ENCODE assay signal across 2 fruit fly cellular contexts in the genomic region with DNA sequence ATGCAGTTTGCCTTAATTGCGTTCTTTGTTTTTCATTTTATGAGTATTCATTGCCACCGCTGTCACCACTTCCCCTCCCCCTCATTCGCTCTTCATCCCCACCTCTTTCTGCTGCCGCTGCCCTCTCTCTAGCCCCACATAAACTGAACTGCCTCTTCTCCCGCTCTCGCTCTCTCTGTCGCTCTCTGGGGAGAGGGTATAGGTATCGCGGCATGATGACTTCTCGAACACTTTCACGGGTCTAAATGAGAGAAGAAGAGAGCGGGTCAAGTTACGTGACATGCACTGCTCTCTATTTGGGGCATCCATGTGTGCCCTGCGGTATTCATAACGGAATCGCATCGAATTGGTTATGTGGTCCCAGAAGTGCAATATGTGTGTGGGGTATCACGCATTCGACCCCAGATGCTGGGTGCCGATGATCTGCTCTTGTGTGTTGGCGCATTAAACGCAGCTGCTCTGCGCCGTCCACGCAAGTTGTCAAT.
TF ChIP-seq lines count a peak whose summit lies in the region.

No protein-coding gene starts in this region.

TF ChIP-seq in whole organism, embryonic, 481 proteins besides CTCF, POLR2A, EP300 and RAD21 (continued from another document and continues in another):
- TF ChIP-seq Xbp1 (GFP tag; optimal IDR thresholded peaks at IDR 0.05; lab: Kevin White, UChicago) (peak; percentile 87), H2.0 (GFP tag; IDR thresholded peaks at IDR 0.05; lab: Robert Waterston, UW) (peak; percentile 82), vfl (GFP tag; optimal IDR thresholded peaks at IDR 0.05; lab: Kevin White, UChicago) (peak; percentile 17), ac (GFP tag; optimal IDR thresholded peaks at IDR 0.05; lab: Kevin White, UChicago) (peak; percentile 70), kah (GFP tag; optimal IDR thresholded peaks at IDR 0.05; lab: Kevin White, UChicago) (peak; percentile 61), HLH3B (GFP tag; IDR thresholded peaks at IDR 0.05; lab: Robert Waterston, UW) (peak; percentile 85), org-1 (GFP tag; optimal IDR thresholded peaks at IDR 0.05; lab: Kevin White, UChicago) (peak; percentile 85), CG3995 (GFP tag; optimal IDR thresholded peaks at IDR 0.05; lab: Kevin White, UChicago) (no peak), hkb (optimal IDR thresholded peaks at IDR 0.05; lab: Kevin White, UChicago) (no peak), hkb (GFP tag; IDR thresholded peaks at IDR 0.05; lab: Robert Waterston, UW) (peak; percentile 91), hth (optimal IDR thresholded peaks at IDR 0.05; lab: Kevin White, UChicago) (no peak), al (GFP tag; IDR thresholded peaks at IDR 0.05; lab: Robert Waterston, UW) (peak; percentile 64), zfh2 (GFP tag; optimal IDR thresholded peaks at IDR 0.05; lab: Kevin White, UChicago) (peak; percentile 44), Hr39 (optimal IDR thresholded peaks at IDR 0.05; lab: Kevin White, UChicago) (no peak), CG3847 (GFP tag; IDR thresholded peaks at IDR 0.05; lab: Robert Waterston, UW) (peak; percentile 74), CG1832 (GFP tag; optimal IDR thresholded peaks at IDR 0.05; lab: Kevin White, UChicago) (peak; percentile 7), CG13624 (GFP tag; optimal IDR thresholded peaks at IDR 0.05; lab: Kevin White, UChicago) (peak; percentile 68), Gug (GFP tag; IDR thresholded peaks at IDR 0.05; lab: Robert Waterston, UW) (peak; percentile 84), CG9876 (GFP tag; optimal IDR thresholded peaks at IDR 0.05; lab: Kevin White, UChicago) (peak; percentile 76), wek (GFP tag; optimal IDR thresholded peaks at IDR 0.05; lab: Kevin White, UChicago) (peak; percentile 86), CG17359 (tag; optimal IDR thresholded peaks at IDR 0.05; lab: Kevin White, UChicago) (peak; percentile 82), stwl (tag; optimal IDR thresholded peaks at IDR 0.05; lab: Kevin White, UChicago) (no peak), Doc2 (GFP tag; IDR thresholded peaks at IDR 0.05; lab: Robert Waterston, UW) (0 out of 2 replicates have a peak, but pooled peaks have one; percentile 39), CG4404 (GFP tag; IDR thresholded peaks at IDR 0.05; lab: Robert Waterston, UW) (peak; percentile 67), br (optimal IDR thresholded peaks at IDR 0.05; lab: Kevin White, UChicago) (no peak), Atf6 (GFP tag; IDR thresholded peaks at IDR 0.05; lab: Robert Waterston, UW) (peak; percentile 79), Chrac-16 (GFP tag; optimal IDR thresholded peaks at IDR 0.05; lab: Kevin White, UChicago) (peak; percentile 81), ato (GFP tag; IDR thresholded peaks at IDR 0.05; lab: Robert Waterston, UW; ENCODE audit: partially characterized antibody) (no peak), ap (GFP tag; IDR thresholded peaks at IDR 0.05; lab: Robert Waterston, UW) (peak; percentile 82), stc (GFP tag; IDR thresholded peaks at IDR 0.05; lab: Robert Waterston, UW) (peak; percentile 88), CG6272 (GFP tag; IDR thresholded peaks at IDR 0.05; lab: Robert Waterston, UW) (peak; percentile 68), CG12219 (GFP tag; optimal IDR thresholded peaks at IDR 0.05; lab: Kevin White, UChicago) (peak; percentile 80), p53 (GFP tag; optimal IDR thresholded peaks at IDR 0.05; lab: Kevin White, UChicago) (peak; percentile 22), da (GFP tag; optimal IDR thresholded peaks at IDR 0.05; lab: Kevin White, UChicago) (peak; percentile 67), Oli (tag; optimal IDR thresholded peaks at IDR 0.05; lab: Kevin White, UChicago) (peak; percentile 84), CG9932 (GFP tag; IDR thresholded peaks at IDR 0.05; lab: Robert Waterston, UW) (peak; percentile 56), BEAF-32 (GFP tag; optimal IDR thresholded peaks at IDR 0.05; lab: Kevin White, UChicago) (no peak), Ets97D (GFP tag; optimal IDR thresholded peaks at IDR 0.05; lab: Kevin White, UChicago) (peak; percentile 63), CG12071 (GFP tag; optimal IDR thresholded peaks at IDR 0.05; lab: Kevin White, UChicago) (peak; percentile 60), btn (GFP tag; optimal IDR thresholded peaks at IDR 0.05; lab: Kevin White, UChicago) (peak; percentile 83), Adf1 (GFP tag; IDR thresholded peaks at IDR 0.05; lab: Robert Waterston, UW) (peak; percentile 59; the same call in 1 of the 2 replicates), bab2 (GFP tag; optimal IDR thresholded peaks at IDR 0.05; lab: Kevin White, UChicago) (peak; percentile 88), NFAT (GFP tag; IDR thresholded peaks at IDR 0.05; lab: Robert Waterston, UW) (peak; percentile 62), lbe (GFP tag; optimal IDR thresholded peaks at IDR 0.05; lab: Kevin White, UChicago) (peak; percentile 85), CHES-1-like (GFP tag; optimal IDR thresholded peaks at IDR 0.05; lab: Kevin White, UChicago) (peak; percentile 81), gt (GFP tag; IDR thresholded peaks at IDR 0.05; lab: Robert Waterston, UW) (peak; percentile 53; the same call in 1 of the 2 replicates), ERR (GFP tag; optimal IDR thresholded peaks at IDR 0.05; lab: Kevin White, UChicago) (peak; percentile 63), bbx (GFP tag; IDR thresholded peaks at IDR 0.05; lab: Robert Waterston, UW; ENCODE audit: partially characterized antibody) (no peak), CG17912 (GFP tag; optimal IDR thresholded peaks at IDR 0.05; lab: Kevin White, UChicago) (no peak), CG10565 (GFP tag; optimal IDR thresholded peaks at IDR 0.05; lab: Kevin White, UChicago) (no peak), jing (GFP tag; optimal IDR thresholded peaks at IDR 0.05; lab: Kevin White, UChicago) (peak; percentile 72), Dip3 (GFP tag; optimal IDR thresholded peaks at IDR 0.05; lab: Kevin White, UChicago) (peak; percentile 60), CG18619 (GFP tag; optimal IDR thresholded peaks at IDR 0.05; lab: Kevin White, UChicago) (peak; percentile 76), CG1602 (GFP tag; optimal IDR thresholded peaks at IDR 0.05; lab: Kevin White, UChicago) (peak; percentile 77), Fer2 (tag; optimal IDR thresholded peaks at IDR 0.05; lab: Kevin White, UChicago) (no peak), CG14965 (GFP tag; optimal IDR thresholded peaks at IDR 0.05; lab: Kevin White, UChicago; ENCODE audit: borderline replicate concordance) (peak; percentile 64), hbn (GFP tag; IDR thresholded peaks at IDR 0.05; lab: Robert Waterston, UW; ENCODE audit: partially characterized antibody) (no peak), CG15269 (tag; optimal IDR thresholded peaks at IDR 0.05; lab: Kevin White, UChicago) (peak; percentile 84), CG7928 (GFP tag; optimal IDR thresholded peaks at IDR 0.05; lab: Kevin White, UChicago) (peak; percentile 18), CG11723 (GFP tag; optimal IDR thresholded peaks at IDR 0.05; lab: Kevin White, UChicago) (peak; percentile 74), dpn (GFP tag; optimal IDR thresholded peaks at IDR 0.05; lab: Kevin White, UChicago) (peak; percentile 85 to 91), Mrtf (GFP tag; IDR thresholded peaks at IDR 0.05; lab: Robert Waterston, UW) (peak; percentile 80; the same call in 2 of the 3 replicates)

TF ChIP-seq in whole organism, prepupa, 60 proteins besides CTCF, POLR2A, EP300 and RAD21 (continued from another document):
- TF ChIP-seq CG11762 (GFP tag; optimal IDR thresholded peaks at IDR 0.05; lab: Kevin White, UChicago; ENCODE audit: insufficient read depth) (peak; percentile 89), Hr38 (GFP tag; optimal IDR thresholded peaks at IDR 0.05; lab: Kevin White, UChicago) (peak; percentile 21), CG8319 (GFP tag; optimal IDR thresholded peaks at IDR 0.05; lab: Kevin White, UChicago) (peak; percentile 88), pdm3 (GFP tag; optimal IDR thresholded peaks at IDR 0.05; lab: Kevin White, UChicago) (peak; percentile 97), Met (GFP tag; optimal IDR thresholded peaks at IDR 0.05; lab: Kevin White, UChicago) (peak; percentile 95), spab (GFP tag; optimal IDR thresholded peaks at IDR 0.05; lab: Kevin White, UChicago) (peak; percentile 80), CG6808 (GFP tag; optimal IDR thresholded peaks at IDR 0.05; lab: Kevin White, UChicago) (peak; percentile 82), lz (GFP tag; optimal IDR thresholded peaks at IDR 0.05; lab: Kevin White, UChicago) (peak; percentile 95), CG10631 (GFP tag; optimal IDR thresholded peaks at IDR 0.05; lab: Kevin White, UChicago) (peak; percentile 93), dsx (GFP tag; optimal IDR thresholded peaks at IDR 0.05; lab: Kevin White, UChicago; ENCODE audit: poor library complexity, severe bottlenecking) (peak; percentile 85), dac (GFP tag; optimal IDR thresholded peaks at IDR 0.05; lab: Kevin White, UChicago) (peak; percentile 88)
TF ChIP-seq in whole organism, prepupa: peak in this region for 59.
